Worm (Caenorhabditis elegans) whole organism, L4 larva: ENCODE measurements around the gene slc-25A18.2.

ENCODE experiments used
- D1046.2 ChIP-seq: fragments of 200-800 bp; sonication (Bioruptor generic); IDR thresholded peaks from 2 replicates; pipeline ENCODE4 v1.3.6; 2022; ENCODE audit warnings: missing genetic modification characterization, missing compliant biosample characterization
- F44E2.7 ChIP-seq: fragments of 200-800 bp; sonication (Bioruptor generic); IDR thresholded peaks from 2 replicates; pipeline ENCODE4 v2.1.2; 2022; ENCODE audit warnings: missing genetic modification characterization, missing compliant biosample characterization
- F49E8.2 ChIP-seq: sonication (generic microtip); optimal IDR thresholded peaks from 2 replicates; lab custom pipeline; 2016; ENCODE audit warnings: missing compliant biosample characterization, mild to moderate bottlenecking, missing genetic modification characterization, borderline replicate concordance
- R02D3.7 ChIP-seq: fragments of 150-350 bp; sonication (generic microtip); optimal IDR thresholded peaks from 3 replicates; lab custom pipeline; 2014; ENCODE audit warnings: missing biosample characterization, missing genetic modification characterization
- T20F7.1 ChIP-seq: fragments of 200-800 bp; sonication (Bioruptor generic); optimal IDR thresholded peaks from 2 replicates; lab custom pipeline; 2018; ENCODE audit warnings: mild to moderate bottlenecking, missing genetic modification characterization, missing compliant biosample characterization
- T26A8.4 ChIP-seq: fragments of 200-800 bp; sonication (Bioruptor generic); IDR thresholded peaks from 2 replicates; pipeline ENCODE4 v1.3.6; 2022; ENCODE audit warnings: missing genetic modification characterization, missing compliant biosample characterization
- Y48G9A.11 ChIP-seq: fragments of 200-800 bp; sonication (Bioruptor generic); IDR thresholded peaks from 2 replicates; pipeline ENCODE4 v1.3.6; 2022; ENCODE audit warnings: missing genetic modification reagents, missing genetic modification characterization, missing compliant biosample characterization
- ZK337.2 ChIP-seq: fragments of 200-800 bp; sonication (Bioruptor generic); IDR thresholded peaks from 2 replicates; pipeline ENCODE4 v1.3.6; 2022; ENCODE audit warnings: missing genetic modification reagents, missing genetic modification characterization, missing compliant biosample characterization
- attf-4 ChIP-seq: sonication (generic microtip); optimal IDR thresholded peaks from 3 replicates; lab custom pipeline; 2017; ENCODE audit warnings: missing biosample characterization, missing genetic modification characterization
- ceh-62 ChIP-seq: sonication (generic microtip); optimal IDR thresholded peaks from 2 replicates; lab custom pipeline; 2017; ENCODE audit warnings: missing biosample characterization, missing genetic modification characterization
- cey-2 ChIP-seq: sonication (generic microtip); optimal IDR thresholded peaks from 3 replicates; lab custom pipeline; 2017; ENCODE audit warnings: missing genetic modification characterization, mild to moderate bottlenecking, missing compliant biosample characterization, antibody characterized with exemption, borderline replicate concordance; ENCODE audit not compliant: insufficient read depth
- daf-16 ChIP-seq, 3 experiments: sonication (generic microtip); optimal IDR thresholded peaks; 2 replicates each; lab custom pipeline; 2016 to 2017; ENCODE audit warnings: missing genetic modification characterization in 3 of 3, missing genetic modification reagents in 3 of 3, mild to moderate bottlenecking in 2 of 3, missing compliant biosample characterization in 2 of 3, missing biosample characterization in 1 of 3, moderate library complexity in 1 of 3
- dpl-1 ChIP-seq: fragments of 150-350 bp; optimal IDR thresholded peaks from 2 replicates; lab custom pipeline; 2014; ENCODE audit warnings: missing biosample characterization, missing genetic modification reagents, missing genetic modification characterization
- duxl-1 ChIP-seq: sonication (generic microtip); optimal IDR thresholded peaks from 2 replicates; lab custom pipeline; 2016; ENCODE audit warnings: mild to moderate bottlenecking, missing genetic modification characterization, moderate library complexity, missing compliant biosample characterization; ENCODE audit not compliant: poor library complexity
- dve-1 ChIP-seq: sonication (generic microtip); optimal IDR thresholded peaks from 2 replicates; lab custom pipeline; 2017; ENCODE audit warnings: antibody characterized with exemption, mild to moderate bottlenecking, missing genetic modification characterization, missing compliant biosample characterization; ENCODE audit not compliant: insufficient read depth
- egl-27 ChIP-seq: sonication (generic microtip); optimal IDR thresholded peaks from 3 replicates; lab custom pipeline; 2017; ENCODE audit warnings: missing biosample characterization, missing genetic modification reagents, missing genetic modification characterization
- gei-8 ChIP-seq: fragments of 200-800 bp; sonication (Bioruptor generic); optimal IDR thresholded peaks from 2 replicates; lab custom pipeline; 2018; ENCODE audit warnings: mild to moderate bottlenecking, missing genetic modification characterization, missing compliant biosample characterization
- hlh-11 ChIP-seq: fragments of 200-800 bp; sonication (Bioruptor generic); optimal IDR thresholded peaks from 2 replicates; lab custom pipeline; 2018; ENCODE audit warnings: mild to moderate bottlenecking, missing genetic modification characterization, missing compliant biosample characterization
- lin-13 ChIP-seq: fragments of 150-350 bp; optimal IDR thresholded peaks from 2 replicates; lab custom pipeline; 2014; ENCODE audit warnings: missing biosample characterization, missing genetic modification reagents, missing genetic modification characterization
- lin-15B ChIP-seq: fragments of 150-350 bp; sonication (generic microtip); optimal IDR thresholded peaks from 3 replicates; lab custom pipeline; 2014; ENCODE audit warnings: missing biosample characterization, missing genetic modification characterization
- lin-38 ChIP-seq: fragments of 200-800 bp; sonication (Bioruptor generic); IDR thresholded peaks from 2 replicates; pipeline ENCODE4 v1.3.6; 2022; ENCODE audit warnings: missing genetic modification reagents, missing genetic modification characterization, missing compliant biosample characterization
- lsy-2 ChIP-seq, 2 experiments: fragments of 150-350 bp in 1 of 2; sonication (generic microtip) in 1 of 2; optimal IDR thresholded peaks; 2 replicates each; lab custom pipeline; 2014 to 2017; ENCODE audit warnings: missing biosample characterization in 2 of 2, missing genetic modification characterization in 2 of 2
- madf-5 ChIP-seq, 2 experiments: fragments of 200-800 bp; sonication (Bioruptor generic); IDR thresholded peaks; 2 replicates each; pipeline ENCODE4 v1.3.6; 2022; ENCODE audit warnings: missing compliant biosample characterization in 2 of 2, missing genetic modification characterization in 2 of 2
- mes-2 ChIP-seq: sonication (generic microtip); optimal IDR thresholded peaks from 2 replicates; lab custom pipeline; 2016; ENCODE audit warnings: missing genotype, mild to moderate bottlenecking, missing genetic modification characterization, missing compliant biosample characterization; ENCODE audit not compliant: poor library complexity, severe bottlenecking
- nhr-102 ChIP-seq: sonication (generic microtip); optimal IDR thresholded peaks from 2 replicates; lab custom pipeline; 2016; ENCODE audit warnings: mild to moderate bottlenecking, missing genetic modification characterization, moderate library complexity, missing compliant biosample characterization
- nhr-6 ChIP-seq: fragments of 150-350 bp; optimal IDR thresholded peaks from 2 replicates; lab custom pipeline; 2014; ENCODE audit warnings: missing biosample characterization, missing genetic modification characterization
- pha-4 ChIP-seq, 2 experiments: fragments of 150-350 bp in 1 of 2; fragments of 200-800 bp in 1 of 2; sonication (Bioruptor generic) in 1 of 2; IDR thresholded peaks in 1 of 2; optimal IDR thresholded peaks in 1 of 2; 2 replicates each; pipeline versions ENCODE4 v1.3.6 to Lab custom; 2014 to 2022; ENCODE audit warnings: missing genetic modification characterization in 2 of 2, missing genetic modification reagents in 2 of 2, missing biosample characterization in 1 of 2, missing compliant biosample characterization in 1 of 2
- rbr-2 ChIP-seq: sonication (generic microtip); optimal IDR thresholded peaks from 2 replicates; lab custom pipeline; 2016; ENCODE audit warnings: missing genotype, missing genetic modification characterization, missing compliant biosample characterization
- tag-97 ChIP-seq: fragments of 200-800 bp; sonication (Bioruptor generic); IDR thresholded peaks from 2 replicates; pipeline ENCODE4 v1.3.6; 2022; ENCODE audit warnings: missing genetic modification characterization, missing compliant biosample characterization
- tra-1 ChIP-seq: fragments of 200-800 bp; sonication (Bioruptor generic); IDR thresholded peaks from 2 replicates; pipeline ENCODE4 v1.3.6; 2022; ENCODE audit warnings: missing genetic modification reagents, missing genetic modification characterization, missing compliant biosample characterization
- unc-130 ChIP-seq: sonication (generic microtip); optimal IDR thresholded peaks from 2 replicates; lab custom pipeline; 2016; ENCODE audit warnings: missing genetic modification reagents, missing genetic modification characterization, missing compliant biosample characterization
- unc-39 ChIP-seq: sonication (generic microtip); optimal IDR thresholded peaks from 2 replicates; lab custom pipeline; 2017; ENCODE audit warnings: missing biosample characterization, missing genetic modification characterization
- unc-62 ChIP-seq, 3 experiments: fragments of 150-350 bp in 1 of 3; sonication (generic microtip); optimal IDR thresholded peaks in 2 of 3; peaks in 1 of 3; 1 replicate in 1 of 3; 2 replicates in 2 of 3; lab custom pipeline; 2014 to 2017; ENCODE audit warnings: missing biosample characterization in 3 of 3, missing genetic modification characterization in 3 of 3, missing genetic modification reagents in 3 of 3, missing genotype in 1 of 3
- zag-1 ChIP-seq: fragments of 150-350 bp; optimal IDR thresholded peaks from 2 replicates; lab custom pipeline; 2014; ENCODE audit warnings: missing biosample characterization, missing genetic modification characterization
- zip-11 ChIP-seq: fragments of 200-800 bp; sonication (Bioruptor generic); IDR thresholded peaks from 2 replicates; pipeline ENCODE4 v1.3.6; 2022; ENCODE audit warnings: missing genetic modification characterization, missing compliant biosample characterization
- zip-2 ChIP-seq: fragments of 150-350 bp; optimal IDR thresholded peaks from 2 replicates; lab custom pipeline; 2014; ENCODE audit warnings: missing biosample characterization, missing genetic modification characterization
- ztf-11 ChIP-seq: fragments of 150-350 bp; optimal IDR thresholded peaks from 2 replicates; lab custom pipeline; 2014; ENCODE audit warnings: missing biosample characterization, missing genetic modification characterization
- ztf-7 ChIP-seq: fragments of 150-350 bp; optimal IDR thresholded peaks from 2 replicates; lab custom pipeline; 2014; ENCODE audit warnings: missing biosample characterization, missing genetic modification characterization

Gene slc-25A18.2

ce11 chrIV:7508850-7509249 lies 34.0 kb downstream of the slc-25A18.2 start:
- TF ChIP-seq lsy-2 (tag; optimal IDR thresholded peaks at IDR 0.05; lab: Kevin White, UChicago) (peak in 1 of 2 experiments; percentile 91), hlh-11 (tag; lab: Kevin White, UChicago) (no peak), T20F7.1 (GFP tag; lab: Kevin White, UChicago) (no peak), ztf-7 (no peak), zip-2 (no peak), dpl-1 (GFP tag; lab: Kevin White, UChicago) (peak; percentile 27), ztf-11 (tag; lab: Kevin White, UChicago) (no peak), tra-1 (GFP tag; lab: Robert Waterston, UW) (no peak), madf-5 (GFP tag; IDR thresholded peaks at IDR 0.05; lab: Robert Waterston, UW) (no peak), nhr-6 (tag; lab: Kevin White, UChicago) (no peak), mes-2 (tag; lab: Kevin White, UChicago) (peak; percentile 48), ceh-62 (tag; lab: Kevin White, UChicago) (no peak), gei-8 (GFP tag; lab: Kevin White, UChicago) (no peak), unc-130 (GFP tag; lab: Kevin White, UChicago) (no peak), ZK337.2 (GFP tag; lab: Robert Waterston, UW) (no peak), lin-13 (no peak), lin-15B (tag; lab: Kevin White, UChicago) (no peak), cey-2 (tag; lab: Kevin White, UChicago) (no peak), lin-38 (GFP tag; lab: Robert Waterston, UW) (0 out of 2 replicates have a peak, but pooled peaks have one; percentile 18), daf-16 (GFP tag; optimal IDR thresholded peaks at IDR 0.05; lab: Kevin White, UChicago) (no peak), daf-16 (tag; optimal IDR thresholded peaks at IDR 0.05; lab: Kevin White, UChicago) (peak; percentile 16), zip-11 (GFP tag; lab: Robert Waterston, UW) (no peak), unc-62 (GFP tag; optimal IDR thresholded peaks at IDR 0.05 in 1 of 2; lab: Kevin White, UChicago) (peak in 1 of 2 experiments; percentile 38), unc-62 (tag; optimal IDR thresholded peaks at IDR 0.05; lab: Kevin White, UChicago) (no peak), unc-39 (tag; lab: Kevin White, UChicago) (no peak), F49E8.2 (tag; lab: Kevin White, UChicago) (peak; percentile 9), nhr-102 (tag; lab: Kevin White, UChicago) (no peak), Y48G9A.11 (GFP tag; lab: Robert Waterston, UW) (0 out of 2 replicates have a peak, but pooled peaks have one; percentile 47), duxl-1 (tag; lab: Kevin White, UChicago) (no peak), T26A8.4 (GFP tag; lab: Robert Waterston, UW) (no peak)

- no peak for TF ChIP-seq T20F7.1 (GFP tag; lab: Kevin White, UChicago)
- TF ChIP-seq dpl-1 (GFP tag; lab: Kevin White, UChicago), result peak; percentile 18
Observed at ce11 chrIV:7510829-7511228, 36.0 kb downstream of the slc-25A18.2 start.

- TF ChIP-seq zag-1 (tag; lab: Kevin White, UChicago) (no peak), Y48G9A.11 (GFP tag; lab: Robert Waterston, UW) (peak; percentile 91), attf-4 (no peak), F44E2.7 (no peak), T20F7.1 (GFP tag; lab: Kevin White, UChicago) (peak; percentile 96), R02D3.7 (tag; lab: Kevin White, UChicago) (peak; percentile 66), dpl-1 (GFP tag; lab: Kevin White, UChicago) (peak; percentile 46), zip-11 (GFP tag; lab: Robert Waterston, UW) (no peak), pha-4 (GFP tag; IDR thresholded peaks at IDR 0.05; lab: Robert Waterston, UW) (no peak), pha-4 (tag; optimal IDR thresholded peaks at IDR 0.05; lab: Kevin White, UChicago) (peak; percentile 7), daf-16 (GFP tag; optimal IDR thresholded peaks at IDR 0.05; lab: Kevin White, UChicago) (no peak), daf-16 (tag; optimal IDR thresholded peaks at IDR 0.05; lab: Kevin White, UChicago) (peak; percentile 32), mes-2 (tag; lab: Kevin White, UChicago) (peak; percentile 5), dve-1 (tag; lab: Kevin White, UChicago) (peak; percentile 41), tag-97 (GFP tag; lab: Robert Waterston, UW) (no peak), zip-2 (no peak), rbr-2 (tag; lab: Kevin White, UChicago) (peak; percentile 30), D1046.2 (GFP tag; lab: Robert Waterston, UW) (no peak), lsy-2 (tag; optimal IDR thresholded peaks at IDR 0.05; lab: Kevin White, UChicago) (peak in 1 of 2 experiments; percentile 54), lin-38 (GFP tag; lab: Robert Waterston, UW) (0 out of 2 replicates have a peak, but pooled peaks have one; percentile 11), egl-27 (no peak)
Observed at ce11 chrIV:7512617-7513233, 37.9 kb downstream of the slc-25A18.2 start, which contains the start of the genes plc-4 and R05G6.4. plc-4 (minus strand) TSS chrIV:7512667. R05G6.4 (plus strand) TSS chrIV:7513233.
